Fruit fly (Drosophila melanogaster) whole organism, embryonic: ENCODE results near the gene CG14984.

Experiments used
- Abd-B ChIP-seq: fragments of 200-800 bp; sonication (Bioruptor generic); optimal IDR thresholded peaks from 2 replicates; lab custom pipeline; 2018; ENCODE audit warnings: missing biosample characterization, mild to moderate bottlenecking, missing genetic modification characterization, moderate library complexity
- Asciz ChIP-seq: fragments of 200-800 bp; sonication (Bioruptor generic); optimal IDR thresholded peaks from 2 replicates; lab custom pipeline; 2017; ENCODE audit warnings: missing biosample characterization, mild to moderate bottlenecking, missing genetic modification characterization, missing genetic modification reagents
- Atf-2 ChIP-seq: fragments of 200-800 bp; sonication (Bioruptor generic); optimal IDR thresholded peaks from 2 replicates; lab custom pipeline; 2016; ENCODE audit warnings: missing biosample characterization, missing genetic modification characterization
- Awh ChIP-seq: fragments of 200-800 bp; sonication (Bioruptor generic); IDR thresholded peaks from 2 replicates; pipeline ENCODE4, ENCODE4 v1.3.6; 2022; ENCODE audit warnings: missing biosample characterization, missing genetic modification characterization
- CG10366 ChIP-seq: fragments of 200-800 bp; sonication (Bioruptor generic); IDR thresholded peaks from 2 replicates; pipeline ENCODE4 v1.3.6; 2022; ENCODE audit warnings: missing biosample characterization, missing genetic modification characterization
- CG11504 ChIP-seq: fragments of 200-800 bp; sonication (Bioruptor generic); optimal IDR thresholded peaks from 3 replicates; lab custom pipeline; 2019; ENCODE audit warnings: missing biosample characterization, mild to moderate bottlenecking, missing genetic modification characterization, moderate library complexity
- CG12219 ChIP-seq: fragments of 200-800 bp; sonication (Bioruptor generic); optimal IDR thresholded peaks from 3 replicates; lab custom pipeline; 2018; ENCODE audit warnings: missing biosample characterization, mild to moderate bottlenecking, missing genetic modification characterization
- CG17568 ChIP-seq: fragments of 200-800 bp; sonication (Bioruptor generic); optimal IDR thresholded peaks from 2 replicates; lab custom pipeline; 2018; ENCODE audit warnings: missing biosample characterization, mild to moderate bottlenecking, missing genetic modification characterization, moderate library complexity
- CG6765 ChIP-seq: fragments of 200-800 bp; sonication (Bioruptor generic); optimal IDR thresholded peaks from 3 replicates; lab custom pipeline; 2017; ENCODE audit warnings: missing biosample characterization, mild to moderate bottlenecking, missing genetic modification characterization
- CG6791 ChIP-seq: fragments of 200-800 bp; sonication (Bioruptor generic); IDR thresholded peaks from 3 replicates; pipeline ENCODE4 v1.3.6; 2022; ENCODE audit warnings: missing biosample characterization, missing genetic modification characterization; ENCODE audit not compliant: partially characterized antibody
- D ChIP-seq, 2 experiments: fragments of 200-800 bp in 1 of 2; fragments of >200 bp in 1 of 2; sonication (Bioruptor generic) in 1 of 2; optimal IDR thresholded peaks; 2 replicates in 1 of 2; 3 replicates in 1 of 2; lab custom pipeline; 2017; ENCODE audit warnings: mild to moderate bottlenecking in 1 of 2, missing biosample characterization in 1 of 2, missing genetic modification characterization in 1 of 2, missing genetic modification reagents in 1 of 2
- Eip74EF ChIP-seq, 2 experiments: fragments of 200-800 bp in 1 of 2; fragments of >200 bp in 1 of 2; sonication (Bioruptor generic) in 1 of 2; optimal IDR thresholded peaks; 2 replicates each; lab custom pipeline; 2017 to 2019; ENCODE audit warnings: missing biosample characterization in 2 of 2, missing genetic modification characterization in 2 of 2, mild to moderate bottlenecking in 1 of 2, moderate library complexity in 1 of 2
- Gsc ChIP-seq: fragments of 200-800 bp; sonication (Bioruptor generic); IDR thresholded peaks from 2 replicates; pipeline ENCODE4 v1.3.6; 2022; ENCODE audit warnings: missing biosample characterization, missing genetic modification characterization
- NC2β ChIP-seq: fragments of 200-800 bp; sonication (Bioruptor generic); optimal IDR thresholded peaks from 2 replicates; lab custom pipeline; 2016; ENCODE audit warnings: missing biosample characterization, missing genetic modification characterization
- NK7.1 ChIP-seq: fragments of 200-800 bp; sonication (Bioruptor generic); optimal IDR thresholded peaks from 3 replicates; lab custom pipeline; 2016; ENCODE audit warnings: missing biosample characterization, missing genetic modification characterization
- NfI ChIP-seq: fragments of 200-800 bp; sonication (Bioruptor generic); optimal IDR thresholded peaks from 3 replicates; lab custom pipeline; 2018; ENCODE audit warnings: missing biosample characterization, mild to moderate bottlenecking, missing genetic modification characterization, moderate library complexity
- Ptx1 ChIP-seq: fragments of 200-800 bp; sonication (Bioruptor generic); IDR thresholded peaks from 2 replicates; pipeline ENCODE4 v1.3.6; 2022; ENCODE audit warnings: missing biosample characterization, missing genetic modification characterization
- Spps ChIP-seq: fragments of 200-800 bp; sonication (Bioruptor generic); optimal IDR thresholded peaks from 2 replicates; lab custom pipeline; 2018; ENCODE audit warnings: missing biosample characterization, mild to moderate bottlenecking, missing genetic modification characterization
- Sry-β ChIP-seq: fragments of 200-800 bp; sonication (Bioruptor generic); optimal IDR thresholded peaks from 2 replicates; lab custom pipeline; 2018; ENCODE audit warnings: missing biosample characterization, mild to moderate bottlenecking, missing genetic modification characterization, moderate library complexity
- Tbp ChIP-seq: fragments of >200 bp; optimal IDR thresholded peaks from 2 replicates; lab custom pipeline; 2018; ENCODE audit warnings: missing biosample characterization, missing genetic modification characterization
- abd-A ChIP-seq: fragments of 200-800 bp; sonication (Bioruptor generic); optimal IDR thresholded peaks from 3 replicates; lab custom pipeline; 2019; ENCODE audit warnings: missing biosample characterization, mild to moderate bottlenecking, missing genetic modification characterization, moderate library complexity
- ase ChIP-seq: fragments of 200-800 bp; sonication (Bioruptor generic); IDR thresholded peaks from 3 replicates; pipeline ENCODE4 v1.3.6; 2022; ENCODE audit warnings: missing biosample characterization, missing genetic modification characterization
- ato ChIP-seq: fragments of 200-800 bp; sonication (Bioruptor generic); IDR thresholded peaks from 2 replicates; pipeline ENCODE4 v1.3.6; 2022; ENCODE audit warnings: missing biosample characterization, missing genetic modification characterization; ENCODE audit not compliant: partially characterized antibody
- bsh ChIP-seq, 2 experiments: fragments of 200-800 bp; sonication (Bioruptor generic); optimal IDR thresholded peaks; 2 replicates each; lab custom pipeline; 2017 to 2018; ENCODE audit warnings: mild to moderate bottlenecking in 2 of 2, missing biosample characterization in 2 of 2, missing genetic modification characterization in 2 of 2, moderate library complexity in 1 of 2
- crol ChIP-seq: fragments of 200-800 bp; sonication (Bioruptor generic); IDR thresholded peaks from 2 replicates; pipeline ENCODE4 v1.3.6; 2022; ENCODE audit warnings: missing biosample characterization, missing genetic modification characterization
- en ChIP-seq: fragments of 200-800 bp; sonication (Bioruptor generic); optimal IDR thresholded peaks from 2 replicates; lab custom pipeline; 2016; ENCODE audit warnings: missing biosample characterization, missing genetic modification characterization
- fd3F ChIP-seq: fragments of 200-800 bp; sonication (Bioruptor generic); optimal IDR thresholded peaks from 2 replicates; lab custom pipeline; 2018; ENCODE audit warnings: missing biosample characterization, mild to moderate bottlenecking, missing genetic modification characterization, moderate library complexity
- hkb ChIP-seq, 2 experiments: fragments of 200-800 bp in 1 of 2; fragments of >200 bp in 1 of 2; sonication (Bioruptor generic) in 1 of 2; IDR thresholded peaks in 1 of 2; optimal IDR thresholded peaks in 1 of 2; 2 replicates each; pipeline versions ENCODE4 v1.3.6 to Lab custom; 2017 to 2022; ENCODE audit warnings: missing biosample characterization in 1 of 2, missing genetic modification characterization in 1 of 2
- hth ChIP-seq: fragments of >200 bp; optimal IDR thresholded peaks from 2 replicates; lab custom pipeline; 2017; ENCODE audit warnings: inconsistent platforms
- klu ChIP-seq: fragments of 200-800 bp; sonication (Bioruptor generic); IDR thresholded peaks from 2 replicates; pipeline ENCODE4 v1.3.6; 2022; ENCODE audit warnings: missing biosample characterization, missing genetic modification characterization
- lov ChIP-seq, 2 experiments: fragments of 200-800 bp in 1 of 2; fragments of >200 bp in 1 of 2; sonication (Bioruptor generic) in 1 of 2; IDR thresholded peaks in 1 of 2; optimal IDR thresholded peaks in 1 of 2; 2 replicates in 1 of 2; 3 replicates in 1 of 2; pipeline versions ENCODE4 v1.3.6 to Lab custom; 2017 to 2022; ENCODE audit warnings: missing biosample characterization in 1 of 2, missing genetic modification characterization in 1 of 2
- mam ChIP-seq: fragments of 200-800 bp; sonication (Bioruptor generic); optimal IDR thresholded peaks from 3 replicates; lab custom pipeline; 2016; ENCODE audit warnings: missing biosample characterization, missing genetic modification characterization
- mld ChIP-seq: fragments of 200-800 bp; sonication (Bioruptor generic); IDR thresholded peaks from 3 replicates; pipeline ENCODE4 v1.3.6; 2022; ENCODE audit warnings: missing biosample characterization, missing genetic modification characterization; ENCODE audit not compliant: partially characterized antibody
- nau ChIP-seq: fragments of 200-800 bp; sonication (Bioruptor generic); optimal IDR thresholded peaks from 3 replicates; lab custom pipeline; 2017; ENCODE audit warnings: missing biosample characterization, mild to moderate bottlenecking, missing genetic modification characterization, missing genetic modification reagents
- org-1 ChIP-seq: fragments of 200-800 bp; sonication (Bioruptor generic); optimal IDR thresholded peaks from 2 replicates; lab custom pipeline; 2017; ENCODE audit warnings: missing biosample characterization, missing genetic modification characterization
- p53 ChIP-seq: fragments of 200-800 bp; sonication (Bioruptor generic); optimal IDR thresholded peaks from 2 replicates; lab custom pipeline; 2016; ENCODE audit warnings: missing biosample characterization, missing genetic modification characterization
- pan ChIP-seq, 4 experiments: fragments of >200 bp in 3 of 4; fragments of 200-800 bp in 1 of 4; sonication (Bioruptor generic) in 1 of 4; optimal IDR thresholded peaks in 3 of 4; IDR thresholded peaks in 1 of 4; 2 replicates each; pipeline versions ENCODE4 v1.3.6 to Lab custom; 2017 to 2022; ENCODE audit warnings: missing biosample characterization in 2 of 4, missing genetic modification characterization in 2 of 4, mixed read lengths in 1 of 4
- pb ChIP-seq: fragments of 200-800 bp; sonication (Bioruptor generic); optimal IDR thresholded peaks from 3 replicates; lab custom pipeline; 2016; ENCODE audit warnings: missing biosample characterization, missing genetic modification characterization
- peb ChIP-seq: fragments of 200-800 bp; sonication (Bioruptor generic); IDR thresholded peaks from 2 replicates; pipeline ENCODE4 v1.3.6; 2022; ENCODE audit warnings: missing biosample characterization, missing genetic modification characterization
- pnt ChIP-seq: fragments of 200-800 bp; sonication (Bioruptor generic); optimal IDR thresholded peaks from 3 replicates; lab custom pipeline; 2016; ENCODE audit warnings: missing biosample characterization, missing genetic modification characterization
- sd ChIP-seq: fragments of 200-800 bp; sonication (Bioruptor generic); optimal IDR thresholded peaks from 3 replicates; lab custom pipeline; 2018; ENCODE audit warnings: missing biosample characterization, mild to moderate bottlenecking, missing genetic modification characterization, moderate library complexity
- sens ChIP-seq: fragments of 200-800 bp; sonication (Bioruptor generic); peaks from one replicate; lab custom pipeline; 2016; ENCODE audit warnings: missing biosample characterization, missing genetic modification characterization
- stc ChIP-seq: fragments of 200-800 bp; sonication (Bioruptor generic); IDR thresholded peaks from 2 replicates; pipeline ENCODE4 v1.3.6; 2022; ENCODE audit warnings: missing biosample characterization, missing genetic modification characterization
- vfl ChIP-seq: fragments of 200-800 bp; sonication (Bioruptor generic); optimal IDR thresholded peaks from 2 replicates; lab custom pipeline; 2016; ENCODE audit warnings: missing biosample characterization, missing genetic modification characterization
- wdn ChIP-seq: fragments of 200-800 bp; sonication (Bioruptor generic); IDR thresholded peaks from 2 replicates; pipeline ENCODE4 v1.3.6; 2022; ENCODE audit warnings: missing biosample characterization, missing genetic modification characterization
- yki ChIP-seq: fragments of >200 bp; optimal IDR thresholded peaks from 3 replicates; lab custom pipeline; 2018
- zen ChIP-seq: fragments of 200-800 bp; sonication (Bioruptor generic); optimal IDR thresholded peaks from 3 replicates; lab custom pipeline; 2018; ENCODE audit warnings: missing biosample characterization, mild to moderate bottlenecking, missing genetic modification characterization, moderate library complexity

The CG14984 gene

DNA sequence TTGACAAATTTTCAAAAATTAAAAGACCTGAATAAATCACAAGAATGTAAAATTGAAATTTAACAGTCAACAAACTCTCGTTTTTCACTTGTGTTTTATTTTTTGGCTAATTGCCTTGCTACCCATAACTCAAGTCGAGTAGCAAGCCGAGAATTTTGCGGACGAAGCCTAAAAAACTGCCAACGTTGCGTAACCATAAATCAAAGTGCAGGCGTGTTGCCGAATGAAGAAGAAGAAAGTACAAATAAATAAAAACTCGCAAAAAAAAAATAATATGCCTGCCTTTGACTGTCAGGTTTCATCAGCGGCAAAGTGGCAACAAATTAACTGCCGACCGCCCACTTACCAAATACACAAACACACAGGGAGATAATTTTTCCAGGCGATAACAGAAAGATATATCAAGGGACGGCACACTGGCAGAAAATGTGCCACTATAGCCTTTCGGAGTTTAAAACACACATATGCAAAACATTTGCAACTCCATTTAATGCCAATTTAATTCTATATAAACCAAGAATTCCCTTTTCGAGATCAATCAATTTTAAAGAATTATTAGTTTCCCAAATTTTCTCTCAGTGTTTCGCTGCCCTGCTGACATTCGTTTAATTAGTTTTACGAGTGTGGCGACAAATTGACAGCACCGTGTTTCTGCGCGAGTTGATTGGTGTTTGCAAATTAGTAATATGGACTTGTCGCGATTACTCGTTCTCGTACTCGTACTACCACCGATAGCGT is 24.0 kb downstream of the CG14984 start (continued):
- TF ChIP-seq Sry-β (GFP tag; lab: Kevin White, UChicago) (no peak), pan (optimal IDR thresholded peaks at IDR 0.05; lab: Kevin White, UChicago) (no peak), pan (GFP tag; optimal IDR thresholded peaks at IDR 0.05 in 1 of 2, IDR thresholded peaks at IDR 0.05 in 1 of 2) (peak in 1 of 2 experiments; percentile 89), Ptx1 (peak; percentile 88), Eip74EF (GFP tag; optimal IDR thresholded peaks at IDR 0.05; lab: Kevin White, UChicago) (peak in 1 of 2 experiments; percentile 37), peb (0 out of 2 replicates have a peak, but pooled peaks have one; percentile 20), nau (peak; percentile 77), Asciz (peak; percentile 65), crol (GFP tag; lab: Robert Waterston, UW) (peak; percentile 39; the same call in 1 of the 2 replicates), abd-A (peak; percentile 16), yki (lab: Kevin White, UChicago) (no peak), fd3F (GFP tag; lab: Kevin White, UChicago) (peak; percentile 89), mld (GFP tag; lab: Robert Waterston, UW) (no peak), en (GFP tag; lab: Kevin White, UChicago) (peak; percentile 41), CG17568 (GFP tag; lab: Kevin White, UChicago) (peak; percentile 72), pb (GFP tag; lab: Kevin White, UChicago) (peak; percentile 41), lov (optimal IDR thresholded peaks at IDR 0.05; lab: Kevin White, UChicago) (no peak), lov (GFP tag; IDR thresholded peaks at IDR 0.05; lab: Robert Waterston, UW) (no peak), CG10366 (peak; percentile 90), klu (peak; percentile 79), bsh (GFP tag; optimal IDR thresholded peaks at IDR 0.05; lab: Kevin White, UChicago) (peak in 1 of 2 experiments; percentile 81), ato (GFP tag; lab: Robert Waterston, UW) (no peak), mam (GFP tag; lab: Kevin White, UChicago) (peak; percentile 95), stc (GFP tag; lab: Robert Waterston, UW) (peak; percentile 83), zen (no peak), CG11504 (tag; lab: Kevin White, UChicago) (peak; percentile 88), wdn (GFP tag; lab: Robert Waterston, UW) (peak; percentile 91), pnt (GFP tag; lab: Kevin White, UChicago) (peak; percentile 60), CG6765 (GFP tag; lab: Kevin White, UChicago) (peak; percentile 81), sd (tag; lab: Kevin White, UChicago) (peak; percentile 53), D (optimal IDR thresholded peaks at IDR 0.05; lab: Kevin White, UChicago) (no peak), D (GFP tag; optimal IDR thresholded peaks at IDR 0.05; lab: Kevin White, UChicago) (peak; percentile 40), vfl (GFP tag; lab: Kevin White, UChicago) (peak; percentile 39), Spps (no peak), hkb (optimal IDR thresholded peaks at IDR 0.05; lab: Kevin White, UChicago) (no peak), hkb (GFP tag; IDR thresholded peaks at IDR 0.05; lab: Robert Waterston, UW) (peak; percentile 93), Awh (GFP tag; lab: Robert Waterston, UW) (peak; percentile 70), CG12219 (GFP tag; lab: Kevin White, UChicago) (peak; percentile 86), hth (lab: Kevin White, UChicago) (no peak), NK7.1 (GFP tag; lab: Kevin White, UChicago) (peak; percentile 55), NC2β (GFP tag; lab: Kevin White, UChicago) (peak; percentile 74), CG6791 (GFP tag; lab: Robert Waterston, UW) (no peak), org-1 (GFP tag; lab: Kevin White, UChicago) (peak; percentile 84), p53 (GFP tag; lab: Kevin White, UChicago) (peak; percentile 18), sens (peak; percentile 95), ase (GFP tag; lab: Robert Waterston, UW) (peak; percentile 76; the same call in 1 of the 3 replicates), Tbp (no peak), Gsc (GFP tag; lab: Robert Waterston, UW) (peak; percentile 47; the same call in 1 of the 2 replicates), Atf-2 (GFP tag; lab: Kevin White, UChicago) (peak; percentile 81), Abd-B (GFP tag; lab: Kevin White, UChicago) (peak; percentile 68), NfI (GFP tag; lab: Kevin White, UChicago) (peak; percentile 92)
